Worm (Caenorhabditis elegans): ENCODE measurements around the gene ilys-6.

DNA sequence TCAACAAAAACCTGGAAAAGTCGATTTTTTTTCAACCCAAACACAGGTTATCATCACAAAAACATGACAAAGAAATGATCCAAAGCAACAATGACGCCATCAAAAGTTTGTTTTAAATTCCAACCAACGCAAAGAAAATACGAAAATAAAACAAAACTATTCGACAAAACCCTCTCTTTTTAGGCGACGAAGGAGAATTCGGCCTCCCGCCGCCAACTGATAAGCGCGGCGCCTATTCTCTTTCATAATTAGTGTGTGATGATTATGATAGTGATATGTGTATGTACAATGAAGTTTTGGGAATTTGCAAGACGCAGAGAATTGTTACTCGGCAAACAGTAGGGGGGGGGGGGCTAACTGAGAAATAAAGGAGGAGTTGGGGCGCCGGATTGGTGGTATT lies 34.2 kb downstream of the ilys-6 start:
- TF ChIP-seq ces-1 (GFP tag; optimal IDR thresholded peaks at IDR 0.05) (no peak), pha-4 (GFP tag; IDR thresholded peaks at IDR 0.05) (no peak), pha-4 (tag; optimal IDR thresholded peaks at IDR 0.05) (no peak), nhr-76 (tag; optimal IDR thresholded peaks at IDR 0.05) (no peak), fos-1 (tag; optimal IDR thresholded peaks at IDR 0.05) (no peak), nhr-28 (tag; optimal IDR thresholded peaks at IDR 0.05) (peak; percentile 59), aly-2 (tag; optimal IDR thresholded peaks at IDR 0.05) (no peak), hlh-11 (tag; optimal IDR thresholded peaks at IDR 0.05) (peak; percentile 65), skn-1 (tag; optimal IDR thresholded peaks at IDR 0.05) (no peak), R02D3.7 (tag; optimal IDR thresholded peaks at IDR 0.05) (no peak), zag-1 (tag; optimal IDR thresholded peaks at IDR 0.05) (no peak), snpc-4 (tag; optimal IDR thresholded peaks at IDR 0.05) (no peak)
